Fruit fly (Drosophila melanogaster) whole organism, embryonic: Measurements from ENCODE around the gene Rh4.

Experiments
- ATbp ChIP-seq: fragments of 200-800 bp; sonication (Bioruptor generic); optimal IDR thresholded peaks from 2 replicates; lab custom pipeline; 2017; ENCODE audit warnings: missing biosample characterization, mild to moderate bottlenecking, missing genetic modification characterization, missing genetic modification reagents
- Atf3 ChIP-seq: fragments of 200-800 bp; sonication (Bioruptor generic); optimal IDR thresholded peaks from 3 replicates; lab custom pipeline; 2016; ENCODE audit warnings: missing biosample characterization, missing genetic modification characterization
- BtbVII ChIP-seq: fragments of 200-800 bp; sonication (Bioruptor generic); optimal IDR thresholded peaks from 3 replicates; lab custom pipeline; 2017; ENCODE audit warnings: missing biosample characterization, mild to moderate bottlenecking, missing genetic modification characterization
- CG10274 ChIP-seq: fragments of 200-800 bp; sonication (Bioruptor generic); optimal IDR thresholded peaks from 3 replicates; lab custom pipeline; 2017; ENCODE audit warnings: missing biosample characterization, mild to moderate bottlenecking, missing genetic modification characterization
- CG12219 ChIP-seq: fragments of 200-800 bp; sonication (Bioruptor generic); optimal IDR thresholded peaks from 3 replicates; lab custom pipeline; 2018; ENCODE audit warnings: missing biosample characterization, mild to moderate bottlenecking, missing genetic modification characterization
- CG16779 ChIP-seq: fragments of 200-800 bp; sonication (Bioruptor generic); IDR thresholded peaks from 2 replicates; pipeline ENCODE4 v1.3.6; 2022; ENCODE audit warnings: missing biosample characterization, missing genetic modification characterization
- CG17612 ChIP-seq: fragments of 200-800 bp; sonication (Bioruptor generic); IDR thresholded peaks from 2 replicates; pipeline ENCODE4 v1.3.6; 2022; ENCODE audit warnings: missing biosample characterization, missing genetic modification characterization
- CG3065 ChIP-seq: fragments of 200-800 bp; sonication (Bioruptor generic); optimal IDR thresholded peaks from 2 replicates; lab custom pipeline; 2016; ENCODE audit warnings: missing biosample characterization, missing genetic modification characterization
- CG31441 ChIP-seq: fragments of 200-800 bp; sonication (Bioruptor generic); IDR thresholded peaks from 2 replicates; pipeline ENCODE4 v1.3.6; 2022; ENCODE audit warnings: missing biosample characterization, missing genetic modification characterization
- CG32532 ChIP-seq: fragments of 200-800 bp; sonication (Bioruptor generic); IDR thresholded peaks from 2 replicates; pipeline ENCODE4 v1.3.6; 2022; ENCODE audit warnings: missing biosample characterization, missing genetic modification characterization
- CG42726 ChIP-seq: fragments of 200-800 bp; sonication (Bioruptor generic); IDR thresholded peaks from 2 replicates; pipeline ENCODE4 v1.3.6; 2022; ENCODE audit warnings: missing biosample characterization, missing genetic modification characterization; ENCODE audit not compliant: partially characterized antibody
- CG4424 ChIP-seq: fragments of 200-800 bp; sonication (Bioruptor generic); optimal IDR thresholded peaks from 3 replicates; lab custom pipeline; 2016; ENCODE audit warnings: missing biosample characterization, missing genetic modification characterization
- CG7745 ChIP-seq: fragments of 200-800 bp; sonication (Bioruptor generic); optimal IDR thresholded peaks from 2 replicates; lab custom pipeline; 2018; ENCODE audit warnings: missing biosample characterization, mild to moderate bottlenecking, missing genetic modification characterization, moderate library complexity
- Chrac-16 ChIP-seq: fragments of 200-800 bp; sonication (Bioruptor generic); optimal IDR thresholded peaks from 3 replicates; lab custom pipeline; 2016; ENCODE audit warnings: missing biosample characterization, missing genetic modification characterization
- D19A ChIP-seq: fragments of 200-800 bp; optimal IDR thresholded peaks from 3 replicates; lab custom pipeline; 2019; ENCODE audit warnings: missing biosample characterization, mild to moderate bottlenecking, missing genetic modification characterization, moderate library complexity
- Dll ChIP-seq: fragments of 200-800 bp; sonication (Bioruptor generic); IDR thresholded peaks from 4 replicates; pipeline ENCODE4 v1.3.6; 2022; ENCODE audit warnings: missing biosample characterization, missing genetic modification characterization; ENCODE audit not compliant: partially characterized antibody
- Eip74EF ChIP-seq, 2 experiments: fragments of 200-800 bp in 1 of 2; fragments of >200 bp in 1 of 2; sonication (Bioruptor generic) in 1 of 2; optimal IDR thresholded peaks; 2 replicates each; lab custom pipeline; 2017 to 2019; ENCODE audit warnings: missing biosample characterization in 2 of 2, missing genetic modification characterization in 2 of 2, mild to moderate bottlenecking in 1 of 2, moderate library complexity in 1 of 2
- H2.0 ChIP-seq: fragments of 200-800 bp; sonication (Bioruptor generic); IDR thresholded peaks from 2 replicates; pipeline ENCODE4 v1.3.6; 2022; ENCODE audit warnings: missing biosample characterization, missing genetic modification characterization
- Lpt ChIP-seq: fragments of >200 bp; optimal IDR thresholded peaks from 2 replicates; lab custom pipeline; 2018; ENCODE audit warnings: missing biosample characterization, missing genetic modification characterization
- Meics ChIP-seq: fragments of 200-800 bp; sonication (Bioruptor generic); optimal IDR thresholded peaks from 2 replicates; lab custom pipeline; 2017; ENCODE audit warnings: missing biosample characterization, mild to moderate bottlenecking, missing genetic modification characterization
- Oaz ChIP-seq: fragments of 200-800 bp; sonication (Bioruptor generic); IDR thresholded peaks from 2 replicates; pipeline ENCODE4 v1.3.6; 2022; ENCODE audit warnings: missing biosample characterization, missing genetic modification characterization
- Optix ChIP-seq: fragments of 200-800 bp; sonication (Bioruptor generic); IDR thresholded peaks from 3 replicates; pipeline ENCODE4 v1.3.6; 2022; ENCODE audit warnings: missing biosample characterization, missing genetic modification characterization
- Sox102F ChIP-seq: fragments of 200-800 bp; sonication (Bioruptor generic); optimal IDR thresholded peaks from 2 replicates; lab custom pipeline; 2018; ENCODE audit warnings: missing biosample characterization, mild to moderate bottlenecking, missing genetic modification characterization, moderate library complexity
- Usf ChIP-seq: fragments of 200-800 bp; sonication (Bioruptor generic); optimal IDR thresholded peaks from 2 replicates; lab custom pipeline; 2017; ENCODE audit warnings: missing genotype, missing biosample characterization, missing genetic modification characterization
- YL-1 ChIP-seq: fragments of 200-800 bp; sonication (Bioruptor generic); optimal IDR thresholded peaks from 3 replicates; lab custom pipeline; 2017; ENCODE audit warnings: missing biosample characterization, mild to moderate bottlenecking, missing genetic modification characterization
- ab ChIP-seq: fragments of 200-800 bp; sonication (Bioruptor generic); optimal IDR thresholded peaks from 2 replicates; lab custom pipeline; 2016; ENCODE audit warnings: missing biosample characterization, missing genetic modification characterization
- ash1 ChIP-seq: fragments of 200-800 bp; sonication (Bioruptor generic); optimal IDR thresholded peaks from 2 replicates; lab custom pipeline; 2018; ENCODE audit warnings: missing biosample characterization, mild to moderate bottlenecking, missing genetic modification characterization
- bcd ChIP-seq: fragments of 200-800 bp; sonication (Bioruptor generic); optimal IDR thresholded peaks from 2 replicates; lab custom pipeline; 2017; ENCODE audit warnings: missing biosample characterization, mild to moderate bottlenecking, missing genetic modification characterization
- crc ChIP-seq: fragments of 200-800 bp; sonication (Bioruptor generic); optimal IDR thresholded peaks from 2 replicates; lab custom pipeline; 2016; ENCODE audit warnings: missing biosample characterization, missing genetic modification characterization
- exex ChIP-seq: fragments of 200-800 bp; sonication (Bioruptor generic); optimal IDR thresholded peaks from 4 replicates; lab custom pipeline; 2018; ENCODE audit warnings: missing biosample characterization, mild to moderate bottlenecking, missing genetic modification characterization, moderate library complexity
- fru ChIP-seq: fragments of >200 bp; optimal IDR thresholded peaks from 2 replicates; lab custom pipeline; 2017
- gfzf ChIP-seq: fragments of 200-800 bp; sonication (Bioruptor generic); optimal IDR thresholded peaks from 2 replicates; lab custom pipeline; 2016; ENCODE audit warnings: missing biosample characterization, mild to moderate bottlenecking, missing genetic modification characterization, moderate library complexity
- grau ChIP-seq: fragments of 200-800 bp; optimal IDR thresholded peaks from 3 replicates; lab custom pipeline; 2019; ENCODE audit warnings: missing biosample characterization, mild to moderate bottlenecking, missing genetic modification characterization, moderate library complexity
- insv ChIP-seq, 2 experiments: fragments of 200-800 bp; sonication (Bioruptor generic); optimal IDR thresholded peaks; 3 replicates each; lab custom pipeline; 2016 to 2018; ENCODE audit warnings: missing biosample characterization in 2 of 2, missing genetic modification characterization in 2 of 2
- jing ChIP-seq: fragments of 200-800 bp; sonication (Bioruptor generic); optimal IDR thresholded peaks from 2 replicates; lab custom pipeline; 2018; ENCODE audit warnings: missing biosample characterization, mild to moderate bottlenecking, missing genetic modification characterization
- ken ChIP-seq: fragments of 200-800 bp; sonication (Bioruptor generic); IDR thresholded peaks from 3 replicates; pipeline ENCODE4 v1.3.6; 2022; ENCODE audit warnings: missing biosample characterization, missing genetic modification characterization
- kni ChIP-seq: fragments of 200-800 bp; sonication (Bioruptor generic); optimal IDR thresholded peaks from 3 replicates; lab custom pipeline; 2017; ENCODE audit warnings: mild to moderate bottlenecking, missing biosample characterization, missing genetic modification reagents, missing genetic modification characterization
- lilli ChIP-seq: fragments of 200-800 bp; sonication (Bioruptor generic); optimal IDR thresholded peaks from 3 replicates; lab custom pipeline; 2016; ENCODE audit warnings: missing biosample characterization, missing genetic modification characterization
- lov ChIP-seq, 2 experiments: fragments of 200-800 bp in 1 of 2; fragments of >200 bp in 1 of 2; sonication (Bioruptor generic) in 1 of 2; IDR thresholded peaks in 1 of 2; optimal IDR thresholded peaks in 1 of 2; 2 replicates in 1 of 2; 3 replicates in 1 of 2; pipeline versions ENCODE4 v1.3.6 to Lab custom; 2017 to 2022; ENCODE audit warnings: missing biosample characterization in 1 of 2, missing genetic modification characterization in 1 of 2
- nau ChIP-seq: fragments of 200-800 bp; sonication (Bioruptor generic); optimal IDR thresholded peaks from 3 replicates; lab custom pipeline; 2017; ENCODE audit warnings: missing biosample characterization, mild to moderate bottlenecking, missing genetic modification characterization, missing genetic modification reagents
- odd ChIP-seq: fragments of 200-800 bp; sonication (Bioruptor generic); optimal IDR thresholded peaks from 2 replicates; lab custom pipeline; 2017; ENCODE audit warnings: missing biosample characterization, mild to moderate bottlenecking, missing genetic modification characterization
- pnt ChIP-seq: fragments of 200-800 bp; sonication (Bioruptor generic); optimal IDR thresholded peaks from 3 replicates; lab custom pipeline; 2016; ENCODE audit warnings: missing biosample characterization, missing genetic modification characterization
- pum ChIP-seq: fragments of 200-800 bp; sonication (Bioruptor generic); optimal IDR thresholded peaks from 2 replicates; lab custom pipeline; 2016; ENCODE audit warnings: missing biosample characterization, missing genetic modification characterization
- pzg ChIP-seq: fragments of 200-800 bp; sonication (Bioruptor generic); optimal IDR thresholded peaks from 3 replicates; lab custom pipeline; 2018; ENCODE audit warnings: missing biosample characterization, mild to moderate bottlenecking, missing genetic modification characterization, moderate library complexity
- repo ChIP-seq: fragments of 200-800 bp; sonication (Bioruptor generic); optimal IDR thresholded peaks from 2 replicates; lab custom pipeline; 2016; ENCODE audit warnings: missing biosample characterization, missing genetic modification characterization
- rib ChIP-seq: fragments of 200-800 bp; sonication (Bioruptor generic); IDR thresholded peaks from 2 replicates; pipeline ENCODE4 v1.3.6; 2022; ENCODE audit warnings: missing biosample characterization, missing genetic modification characterization
- sd ChIP-seq: fragments of 200-800 bp; sonication (Bioruptor generic); optimal IDR thresholded peaks from 3 replicates; lab custom pipeline; 2018; ENCODE audit warnings: missing biosample characterization, mild to moderate bottlenecking, missing genetic modification characterization, moderate library complexity
- sim ChIP-seq: fragments of 200-800 bp; sonication (Bioruptor generic); IDR thresholded peaks from 2 replicates; pipeline ENCODE4 v1.3.6; 2022; ENCODE audit warnings: missing biosample characterization, missing genetic modification characterization
- ssp ChIP-seq: fragments of 200-800 bp; sonication (Bioruptor generic); IDR thresholded peaks from 2 replicates; pipeline ENCODE4 v1.3.6; 2022; ENCODE audit warnings: missing biosample characterization, missing genetic modification characterization
- sug ChIP-seq: fragments of 200-800 bp; optimal IDR thresholded peaks from 2 replicates; lab custom pipeline; 2019; ENCODE audit warnings: missing biosample characterization, mild to moderate bottlenecking, missing genetic modification characterization, moderate library complexity
- zen ChIP-seq: fragments of 200-800 bp; sonication (Bioruptor generic); optimal IDR thresholded peaks from 3 replicates; lab custom pipeline; 2018; ENCODE audit warnings: missing biosample characterization, mild to moderate bottlenecking, missing genetic modification characterization, moderate library complexity

Rh4 gene

dm6 chr3L:16870723-16871137, 8.4 kb upstream of the Rh4 start (continued):
- TF ChIP-seq Usf, result no peak
- TF ChIP-seq ken (GFP tag; lab: Robert Waterston, UW), result no peak
- TF ChIP-seq grau (tag; lab: Kevin White, UChicago), result peak; percentile 49
- TF ChIP-seq repo (GFP tag; lab: Kevin White, UChicago), result no peak
- no peak for TF ChIP-seq pnt (GFP tag; lab: Kevin White, UChicago)
- TF ChIP-seq insv (GFP tag; optimal IDR thresholded peaks at IDR 0.05; lab: Kevin White, UChicago), result no peak
- TF ChIP-seq Atf3 (GFP tag; lab: Kevin White, UChicago), result no peak
- TF ChIP-seq ATbp (GFP tag; lab: Kevin White, UChicago), result peak; percentile 42
- peak; percentile 29 for TF ChIP-seq D19A (tag; lab: Kevin White, UChicago)
- TF ChIP-seq ab (GFP tag; lab: Kevin White, UChicago), result no peak
- TF ChIP-seq pzg (GFP tag; lab: Kevin White, UChicago), result no peak
- no peak for TF ChIP-seq jing
- TF ChIP-seq fru (lab: Kevin White, UChicago), result no peak
- no peak for TF ChIP-seq odd (GFP tag; lab: Kevin White, UChicago)
- TF ChIP-seq CG17612 (GFP tag; lab: Robert Waterston, UW), result no peak
- no peak for TF ChIP-seq crc (GFP tag; lab: Kevin White, UChicago)

DNA sequence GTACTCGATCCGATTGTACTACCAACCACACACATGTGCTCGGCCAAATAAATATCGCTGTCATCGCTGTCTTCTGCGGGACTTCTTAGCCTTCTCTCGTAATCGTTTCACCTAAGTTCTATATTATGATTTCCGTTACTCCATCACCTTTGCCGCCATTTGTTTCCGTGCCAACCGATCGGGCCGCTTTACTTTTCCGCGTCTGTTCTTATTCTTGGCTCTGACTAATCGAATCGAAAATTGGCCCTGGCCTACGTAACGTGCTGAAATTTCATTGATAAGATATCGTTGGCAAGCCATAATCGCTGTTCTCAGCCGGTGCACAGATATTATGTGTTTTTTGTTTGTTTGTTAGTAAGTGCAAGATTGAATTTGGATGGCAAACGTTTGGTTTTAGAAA, 4.9 kb upstream of the Rh4 start:
- TF ChIP-seq sim (GFP tag; lab: Robert Waterston, UW) (no peak), Sox102F (GFP tag; lab: Kevin White, UChicago) (no peak), CG7745 (no peak), kni (GFP tag; lab: Kevin White, UChicago) (no peak), sd (tag; lab: Kevin White, UChicago) (peak; percentile 40), ssp (GFP tag; lab: Robert Waterston, UW) (no peak), rib (no peak), YL-1 (GFP tag; lab: Kevin White, UChicago) (no peak), lilli (GFP tag; lab: Kevin White, UChicago) (no peak), lov (optimal IDR thresholded peaks at IDR 0.05; lab: Kevin White, UChicago) (no peak), lov (GFP tag; IDR thresholded peaks at IDR 0.05; lab: Robert Waterston, UW) (no peak), exex (tag; lab: Kevin White, UChicago) (peak; percentile 81), ash1 (GFP tag; lab: Kevin White, UChicago) (no peak), CG31441 (GFP tag; lab: Robert Waterston, UW) (no peak), CG3065 (GFP tag; lab: Kevin White, UChicago) (no peak), CG32532 (GFP tag; lab: Robert Waterston, UW) (no peak), nau (no peak), Chrac-16 (GFP tag; lab: Kevin White, UChicago) (no peak), Dll (GFP tag; lab: Robert Waterston, UW) (no peak), Meics (GFP tag; lab: Kevin White, UChicago) (peak; percentile 13), Oaz (no peak), BtbVII (GFP tag; lab: Kevin White, UChicago) (peak; percentile 29), CG10274 (GFP tag; lab: Kevin White, UChicago) (no peak), sug (tag; lab: Kevin White, UChicago) (peak; percentile 39), gfzf (GFP tag; lab: Kevin White, UChicago) (no peak), bcd (GFP tag; lab: Kevin White, UChicago) (no peak), CG4424 (GFP tag; lab: Kevin White, UChicago) (no peak), Eip74EF (GFP tag; optimal IDR thresholded peaks at IDR 0.05; lab: Kevin White, UChicago) (peak in 1 of 2 experiments; percentile 48), Optix (GFP tag; lab: Robert Waterston, UW) (no peak), H2.0 (GFP tag; lab: Robert Waterston, UW) (no peak), CG16779 (no peak), CG12219 (GFP tag; lab: Kevin White, UChicago) (no peak), Lpt (GFP tag; lab: Kevin White, UChicago) (no peak), CG42726 (no peak), pum (no peak), zen (tag; lab: Kevin White, UChicago) (no peak)
